Worm (Caenorhabditis elegans) whole organism, L4/young adult: ENCODE results near the gene E02H1.5.

ENCODE experiments used
- W03F9.2 ChIP-seq: fragments of 150-350 bp; optimal IDR thresholded peaks from 2 replicates; lab custom pipeline; 2014; ENCODE audit warnings: missing biosample characterization, missing genetic modification characterization
- dao-5 ChIP-seq: sonication (generic microtip); optimal IDR thresholded peaks from 2 replicates; lab custom pipeline; 2016; ENCODE audit warnings: missing genotype, missing genetic modification characterization, moderate library complexity, missing compliant biosample characterization
- him-1 ChIP-seq: sonication (generic microtip); optimal IDR thresholded peaks from 2 replicates; lab custom pipeline; 2016; ENCODE audit warnings: missing genotype, missing genetic modification reagents, missing genetic modification characterization, missing compliant biosample characterization

DNA sequence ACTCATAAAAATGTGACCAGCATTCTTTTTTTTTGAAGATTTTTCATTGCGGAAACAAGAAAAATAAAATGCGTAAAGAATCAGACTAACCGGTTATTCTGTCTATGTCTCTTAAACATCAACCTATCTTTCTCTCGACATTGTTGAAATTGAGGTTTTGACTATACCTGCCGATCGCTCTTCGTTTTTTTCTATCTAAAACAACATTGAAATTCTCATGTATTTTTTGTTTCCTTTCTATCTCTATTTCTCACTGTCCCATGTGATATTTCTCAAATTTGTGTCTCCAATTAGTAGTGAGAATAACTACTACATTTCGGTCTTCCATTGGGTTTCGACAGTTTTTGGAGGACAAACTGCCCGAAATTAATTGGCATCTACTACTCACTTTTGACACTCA lies 34.1 kb upstream of the E02H1.5 start:
- TF ChIP-seq W03F9.2 (tag; lab: Kevin White, UChicago) = no peak
- TF ChIP-seq him-1 (tag; lab: Kevin White, UChicago) = no peak
- TF ChIP-seq dao-5 (tag; lab: Kevin White, UChicago) = no peak
